Worm (Caenorhabditis elegans): ENCODE results near the gene tsg-101.
A peak's percentile ranks its signal among the peaks of the same experiment; 100 is the strongest.

ce11 chrIV:3539253-3539652 lies 24.9 kb upstream of the tsg-101 start:
- no peak for TF ChIP-seq egl-27 (tag; optimal IDR thresholded peaks at IDR 0.05)
- TF ChIP-seq lin-15B (tag; optimal IDR thresholded peaks at IDR 0.05) = no peak
- no peak for TF ChIP-seq aly-2 (tag; optimal IDR thresholded peaks at IDR 0.05)
- TF ChIP-seq sptf-1 (tag; optimal IDR thresholded peaks at IDR 0.05) = no peak
- peak; percentile 10 to 62 for TF ChIP-seq lin-35 (GFP tag; optimal IDR thresholded peaks at IDR 0.05)
- TF ChIP-seq aha-1 (tag; optimal IDR thresholded peaks at IDR 0.05) = no peak
- TF ChIP-seq nhr-28 (tag; optimal IDR thresholded peaks at IDR 0.05) = no peak
- no peak for TF ChIP-seq mdl-1 (tag; optimal IDR thresholded peaks at IDR 0.05)
- no peak for TF ChIP-seq jun-1 (tag; optimal IDR thresholded peaks at IDR 0.05)
- no peak for TF ChIP-seq lin-39 (tag; optimal IDR thresholded peaks at IDR 0.05)
- TF ChIP-seq tlp-1 (tag; optimal IDR thresholded peaks at IDR 0.05) = no peak
- no peak for TF ChIP-seq snpc-4 (tag; optimal IDR thresholded peaks at IDR 0.05)
